Worm (Caenorhabditis elegans) whole organism, midembryonic: ENCODE data around the gene acs-22.

Experiments used
- T22C8.4 ChIP-seq: fragments of 200-800 bp; sonication (Bioruptor generic); IDR thresholded peaks from 2 replicates; pipeline ENCODE4 v1.3.6; 2022; ENCODE audit warnings: missing genetic modification characterization, missing compliant biosample characterization
- cog-1 ChIP-seq: sonication (generic microtip); optimal IDR thresholded peaks from 2 replicates; lab custom pipeline; 2016; ENCODE audit warnings: missing genetic modification characterization, missing compliant biosample characterization
- flt-1 ChIP-seq: fragments of 200-800 bp; sonication (Bioruptor generic); IDR thresholded peaks from 2 replicates; pipeline ENCODE4 v1.3.6; 2022; ENCODE audit warnings: missing genetic modification characterization, missing compliant biosample characterization
- klf-2 ChIP-seq: fragments of 200-800 bp; sonication (Bioruptor generic); conservative IDR thresholded peaks from 2 replicates; pipeline ENCODE4 v1.3.6; 2022; ENCODE audit warnings: missing genetic modification reagents, missing genetic modification characterization, missing compliant biosample characterization
- ref-1 ChIP-seq: fragments of 200-800 bp; sonication (Bioruptor generic); conservative IDR thresholded peaks from 2 replicates; pipeline ENCODE4 v1.3.6; 2022; ENCODE audit warnings: missing genetic modification reagents, missing genetic modification characterization, missing compliant biosample characterization
- tab-1 ChIP-seq: fragments of 200-800 bp; sonication (Bioruptor generic); IDR thresholded peaks from 2 replicates; pipeline ENCODE4 v1.3.6; 2022; ENCODE audit warnings: missing genetic modification characterization, missing compliant biosample characterization
- ztf-23 ChIP-seq: fragments of 200-800 bp; sonication (Bioruptor generic); IDR thresholded peaks from 2 replicates; pipeline ENCODE4 v1.3.6; 2022; ENCODE audit warnings: missing genetic modification reagents, missing genetic modification characterization, missing compliant biosample characterization
- ztf-29 ChIP-seq: fragments of 200-800 bp; sonication (Bioruptor generic); IDR thresholded peaks from 2 replicates; pipeline ENCODE4 v1.3.6; 2022; ENCODE audit warnings: missing genetic modification reagents, missing genetic modification characterization, missing compliant biosample characterization

ce11 chrX:8934988-8935387, 4.0 kb downstream of the acs-22 start:
- TF ChIP-seq ztf-29 (GFP tag; lab: Robert Waterston, UW) (no peak), T22C8.4 (GFP tag; lab: Robert Waterston, UW) (no peak), ztf-23 (GFP tag; lab: Robert Waterston, UW) (no peak), cog-1 (tag; lab: Kevin White, UChicago) (no peak), ref-1 (GFP tag; lab: Robert Waterston, UW) (no peak), klf-2 (GFP tag; lab: Robert Waterston, UW) (no peak), tab-1 (no peak), flt-1 (GFP tag; lab: Robert Waterston, UW) (no peak)
